Fruit fly (Drosophila melanogaster): ENCODE data around the gene CG31815.

CG31815 gene

dm6 chr2L:16620384-16620908, 14.8 kb downstream of the CG31815 start (continued):
- TF ChIP-seq sd (tag; optimal IDR thresholded peaks at IDR 0.05) (peak; percentile 24), CG2199 (GFP tag; IDR thresholded peaks at IDR 0.05) (0 out of 3 replicates have a peak, but pooled peaks have one; percentile 29), CG4424 (GFP tag; optimal IDR thresholded peaks at IDR 0.05) (peak; percentile 90), hb (GFP tag; IDR thresholded peaks at IDR 0.05; ENCODE audit: partially characterized antibody) (no peak), Mrtf (GFP tag; IDR thresholded peaks at IDR 0.05) (no peak), CG5245 (GFP tag; optimal IDR thresholded peaks at IDR 0.05) (peak; percentile 67), Eip74EF (GFP tag; optimal IDR thresholded peaks at IDR 0.05) (peak in 1 of 2 experiments; percentile 86), CG17912 (GFP tag; optimal IDR thresholded peaks at IDR 0.05) (no peak), prd (optimal IDR thresholded peaks at IDR 0.05) (no peak), prd (GFP tag; IDR thresholded peaks at IDR 0.05) (peak; percentile 85), Trl (optimal IDR thresholded peaks at IDR 0.05) (no peak), Trl (GFP tag; optimal IDR thresholded peaks at IDR 0.05) (peak; percentile 10), CG12219 (GFP tag; optimal IDR thresholded peaks at IDR 0.05) (no peak), sens-2 (GFP tag; IDR thresholded peaks at IDR 0.05) (0 out of 2 replicates have a peak, but pooled peaks have one; percentile 17), CG4854 (GFP tag; optimal IDR thresholded peaks at IDR 0.05) (peak; percentile 50), Jarid2 (GFP tag; optimal IDR thresholded peaks at IDR 0.05) (peak; percentile 31), CG3065 (GFP tag; optimal IDR thresholded peaks at IDR 0.05) (peak; percentile 40), Ets65A (GFP tag) (peak; percentile 94), CG6683 (GFP tag; optimal IDR thresholded peaks at IDR 0.05) (peak; percentile 46), CG6272 (GFP tag; IDR thresholded peaks at IDR 0.05) (0 out of 2 replicates have a peak, but pooled peaks have one; percentile 22), ssp (GFP tag; IDR thresholded peaks at IDR 0.05) (peak; percentile 69), CG8944 (GFP tag; optimal IDR thresholded peaks at IDR 0.05) (no peak), CG18476 (GFP tag; optimal IDR thresholded peaks at IDR 0.05) (peak; percentile 67), ab (GFP tag; optimal IDR thresholded peaks at IDR 0.05) (no peak), ATbp (GFP tag; optimal IDR thresholded peaks at IDR 0.05) (peak; percentile 56), crp (GFP tag; optimal IDR thresholded peaks at IDR 0.05) (peak in 1 of 2 experiments; percentile 26), Dad (GFP tag; optimal IDR thresholded peaks at IDR 0.05) (peak; percentile 22), ind (GFP tag; optimal IDR thresholded peaks at IDR 0.05) (peak; percentile 79), tna (GFP tag; IDR thresholded peaks at IDR 0.05; ENCODE audit: partially characterized antibody) (no peak), CG3163 (GFP tag; optimal IDR thresholded peaks at IDR 0.05) (no peak), CG10979 (tag; optimal IDR thresholded peaks at IDR 0.05) (peak; percentile 93), lbe (GFP tag; optimal IDR thresholded peaks at IDR 0.05) (peak; percentile 43), gsb-n (tag; optimal IDR thresholded peaks at IDR 0.05) (peak; percentile 75), ase (GFP tag; IDR thresholded peaks at IDR 0.05) (peak; percentile 58; the same call in 1 of the 3 replicates), fru (optimal IDR thresholded peaks at IDR 0.05) (no peak), pita (GFP tag; optimal IDR thresholded peaks at IDR 0.05) (no peak), lilli (GFP tag; optimal IDR thresholded peaks at IDR 0.05) (peak; percentile 56), Hand (GFP tag; optimal IDR thresholded peaks at IDR 0.05) (no peak), CG17361 (GFP tag; IDR thresholded peaks at IDR 0.05) (peak; percentile 93), CG33213 (GFP tag; optimal IDR thresholded peaks at IDR 0.05) (peak; percentile 43), ewg (GFP tag; optimal IDR thresholded peaks at IDR 0.05) (peak; percentile 67), rib (GFP tag; IDR thresholded peaks at IDR 0.05) (no peak), CG15601 (tag; optimal IDR thresholded peaks at IDR 0.05) (peak; percentile 87), Dfd (GFP tag; optimal IDR thresholded peaks at IDR 0.05) (no peak), CG1529 (GFP tag; optimal IDR thresholded peaks at IDR 0.05) (peak; percentile 48), Nf-YA (GFP tag; IDR thresholded peaks at IDR 0.05) (peak; percentile 64; the same call in 1 of the 2 replicates), dmrt11E (tag; optimal IDR thresholded peaks at IDR 0.05) (peak; percentile 57), CG13424 (tag; optimal IDR thresholded peaks at IDR 0.05) (peak; percentile 46), eyg (GFP tag; optimal IDR thresholded peaks at IDR 0.05) (peak; percentile 0), crc (GFP tag; optimal IDR thresholded peaks at IDR 0.05) (peak; percentile 32), CG7928 (GFP tag; optimal IDR thresholded peaks at IDR 0.05) (no peak)
